Worm (Caenorhabditis elegans) whole organism, L1 larva: ENCODE measurements around the gene F26A10.2.

Experiments
- F16B12.6 ChIP-seq: fragments of 150-350 bp; optimal IDR thresholded peaks from 2 replicates; lab custom pipeline; 2014; ENCODE audit warnings: missing biosample characterization, missing genetic modification characterization
- elt-2 ChIP-seq: sonication (generic microtip); optimal IDR thresholded peaks from 2 replicates; lab custom pipeline; 2016; ENCODE audit warnings: missing genetic modification characterization, mild to moderate bottlenecking, inconsistent platforms, missing compliant biosample characterization, missing genetic modification reagents
- ets-5 ChIP-seq: fragments of 200-800 bp; sonication (Bioruptor generic); IDR thresholded peaks from 2 replicates; pipeline ENCODE4 v1.3.6; 2022; ENCODE audit warnings: missing genetic modification characterization, missing compliant biosample characterization
- fkh-4 ChIP-seq: sonication (generic microtip); optimal IDR thresholded peaks from 2 replicates; lab custom pipeline; 2016; ENCODE audit warnings: missing compliant biosample characterization, missing genetic modification characterization, borderline replicate concordance
- fos-1 ChIP-seq: fragments of 150-350 bp; optimal IDR thresholded peaks from 2 replicates; lab custom pipeline; 2014; ENCODE audit warnings: missing biosample characterization, missing genetic modification characterization

- TF ChIP-seq fos-1 (no peak), F16B12.6 (tag; lab: Kevin White, UChicago) (no peak), elt-2 (tag; lab: Kevin White, UChicago) (no peak), ets-5 (no peak), fkh-4 (tag; lab: Kevin White, UChicago) (no peak)
Observed at ce11 chrX:7672693-7673092, 27.5 kb upstream of the F26A10.2 start, which contains the start of gene F27D9.2.
